Worm (Caenorhabditis elegans): ENCODE data around the gene ule-4.

ce11 chrIV:13692522-13692921 is 45.1 kb upstream of the ule-4 start:
- TF ChIP-seq ztf-23 (GFP tag; IDR thresholded peaks at IDR 0.05) (no peak), flt-1 (GFP tag; IDR thresholded peaks at IDR 0.05) (no peak), T22C8.4 (GFP tag; IDR thresholded peaks at IDR 0.05) (no peak), klf-2 (GFP tag; conservative IDR thresholded peaks at IDR 0.05) (no peak), ref-1 (GFP tag; conservative IDR thresholded peaks at IDR 0.05) (no peak), med-1 (GFP tag; optimal IDR thresholded peaks at IDR 0.05; ENCODE audit: insufficient read depth) (no peak), cog-1 (tag; optimal IDR thresholded peaks at IDR 0.05) (no peak)
